Worm (Caenorhabditis elegans) whole organism, young adult: ENCODE data around the gene W07G4.7.

ENCODE experiments used
- D2030.7 ChIP-seq: fragments of 200-800 bp; sonication (Bioruptor generic); IDR thresholded peaks from 2 replicates; pipeline ENCODE4 v1.3.6; 2022; ENCODE audit warnings: missing genetic modification reagents, missing genetic modification characterization, missing compliant biosample characterization
- F10E7.11 ChIP-seq: sonication (generic microtip); optimal IDR thresholded peaks from 2 replicates; lab custom pipeline; 2017; ENCODE audit warnings: mild to moderate bottlenecking, missing genetic modification characterization, moderate library complexity, missing compliant biosample characterization
- F33H1.4 ChIP-seq: fragments of 200-800 bp; sonication (Bioruptor generic); IDR thresholded peaks from 2 replicates; pipeline ENCODE4 v1.3.6; 2022; ENCODE audit warnings: missing genetic modification reagents, missing genetic modification characterization, missing compliant biosample characterization
- F37B4.10 ChIP-seq: fragments of 200-800 bp; sonication (Bioruptor generic); IDR thresholded peaks from 2 replicates; pipeline ENCODE4 v1.3.6; 2022; ENCODE audit warnings: missing genetic modification characterization, missing compliant biosample characterization
- F52B5.7 ChIP-seq: sonication (generic microtip); optimal IDR thresholded peaks from 2 replicates; lab custom pipeline; 2016; ENCODE audit warnings: mild to moderate bottlenecking, missing genetic modification characterization, missing compliant biosample characterization
- F57A8.1 ChIP-seq: fragments of 200-800 bp; sonication (Bioruptor generic); optimal IDR thresholded peaks from 2 replicates; lab custom pipeline; 2018; ENCODE audit warnings: mild to moderate bottlenecking, missing genetic modification characterization, moderate library complexity, missing compliant biosample characterization
- K11D2.4 ChIP-seq: fragments of 200-800 bp; sonication (Bioruptor generic); IDR thresholded peaks from 2 replicates; pipeline ENCODE4 v1.3.6; 2022; ENCODE audit warnings: missing genetic modification reagents, missing genetic modification characterization, missing compliant biosample characterization
- Y53F4B.3 ChIP-seq: fragments of 200-800 bp; sonication (Bioruptor generic); IDR thresholded peaks from 2 replicates; pipeline ENCODE4 v1.3.6; 2022; ENCODE audit warnings: missing genetic modification reagents, missing genetic modification characterization, missing compliant biosample characterization
- Y56A3A.18 ChIP-seq: fragments of 200-800 bp; sonication (Bioruptor generic); IDR thresholded peaks from 2 replicates; pipeline ENCODE4 v1.3.6; 2022; ENCODE audit warnings: missing genetic modification reagents, missing genetic modification characterization, missing compliant biosample characterization
- Y67H2A.10 ChIP-seq: fragments of 200-800 bp; sonication (Bioruptor generic); conservative IDR thresholded peaks from 2 replicates; pipeline ENCODE4 v1.3.6; 2022; ENCODE audit warnings: missing genetic modification reagents, missing genetic modification characterization, missing compliant biosample characterization
- aptf-3 ChIP-seq: fragments of 200-800 bp; sonication (Bioruptor generic); IDR thresholded peaks from 2 replicates; pipeline ENCODE4 v1.3.6; 2022; ENCODE audit warnings: missing genetic modification characterization, missing compliant biosample characterization
- atf-7 ChIP-seq: sonication (generic microtip); optimal IDR thresholded peaks from 2 replicates; lab custom pipeline; 2017; ENCODE audit warnings: mild to moderate bottlenecking, missing genetic modification characterization, missing compliant biosample characterization
- attf-3 ChIP-seq: fragments of 200-800 bp; sonication (Bioruptor generic); conservative IDR thresholded peaks from 2 replicates; pipeline ENCODE4 v1.3.6; 2022; ENCODE audit warnings: missing genetic modification reagents, missing genetic modification characterization, missing compliant biosample characterization
- attf-6 ChIP-seq: fragments of 200-800 bp; sonication (Bioruptor generic); IDR thresholded peaks from 2 replicates; pipeline ENCODE4 v1.3.6; 2022; ENCODE audit warnings: missing genetic modification reagents, missing genetic modification characterization, missing compliant biosample characterization
- ceh-27 ChIP-seq: fragments of 200-800 bp; sonication (Bioruptor generic); optimal IDR thresholded peaks from 2 replicates; lab custom pipeline; 2018; ENCODE audit warnings: mild to moderate bottlenecking, missing genetic modification characterization, moderate library complexity, missing compliant biosample characterization
- ceh-58 ChIP-seq: fragments of 200-800 bp; sonication (Bioruptor generic); IDR thresholded peaks from 2 replicates; pipeline ENCODE4 v1.3.6; 2022; ENCODE audit warnings: missing genetic modification characterization, missing compliant biosample characterization
- dpl-1 ChIP-seq: fragments of 150-350 bp; optimal IDR thresholded peaks from 2 replicates; lab custom pipeline; 2014; ENCODE audit warnings: missing biosample characterization, missing genetic modification reagents, missing genetic modification characterization
- egrh-3 ChIP-seq: fragments of 200-800 bp; sonication (Bioruptor generic); IDR thresholded peaks from 2 replicates; pipeline ENCODE4 v1.3.6; 2022; ENCODE audit warnings: missing genetic modification reagents, missing genetic modification characterization, missing compliant biosample characterization
- ekl-4 ChIP-seq: fragments of 200-800 bp; sonication (Bioruptor generic); IDR thresholded peaks from 2 replicates; pipeline ENCODE4 v1.3.6; 2022; ENCODE audit warnings: missing genetic modification reagents, missing genetic modification characterization, missing compliant biosample characterization
- ets-4 ChIP-seq: fragments of 200-800 bp; sonication (Bioruptor generic); optimal IDR thresholded peaks from 2 replicates; lab custom pipeline; 2018; ENCODE audit warnings: mild to moderate bottlenecking, missing genetic modification characterization, missing compliant biosample characterization
- him-1 ChIP-seq: sonication (generic microtip); optimal IDR thresholded peaks from 2 replicates; lab custom pipeline; 2016; ENCODE audit warnings: missing genotype, missing genetic modification reagents, missing genetic modification characterization, missing compliant biosample characterization
- hlh-12 ChIP-seq: sonication (generic microtip); optimal IDR thresholded peaks from 2 replicates; lab custom pipeline; 2016; ENCODE audit warnings: missing genetic modification characterization, missing compliant biosample characterization
- hlh-26 ChIP-seq: fragments of 200-800 bp; sonication (Bioruptor generic); conservative IDR thresholded peaks from 2 replicates; pipeline ENCODE4 v1.3.6; 2022; ENCODE audit warnings: missing genetic modification reagents, missing genetic modification characterization, missing compliant biosample characterization
- let-526 ChIP-seq: fragments of 200-800 bp; sonication (Bioruptor generic); IDR thresholded peaks from 2 replicates; pipeline ENCODE4 v1.3.6; 2022; ENCODE audit warnings: missing genetic modification reagents, missing genetic modification characterization, missing compliant biosample characterization
- lin-26 ChIP-seq: fragments of 200-800 bp; sonication (Bioruptor generic); IDR thresholded peaks from 2 replicates; pipeline ENCODE4 v1.3.6; 2022; ENCODE audit warnings: missing genetic modification reagents, missing genetic modification characterization, missing compliant biosample characterization
- lin-35 ChIP-seq, 3 experiments: fragments of 150-350 bp in 2 of 3; sonication (generic microtip) in 1 of 3; optimal IDR thresholded peaks; 2 replicates each; lab custom pipeline; 2014 to 2018; ENCODE audit warnings: missing biosample characterization in 3 of 3, missing genetic modification characterization in 3 of 3, missing genetic modification reagents in 3 of 3
- lin-40 ChIP-seq: sonication (generic microtip); optimal IDR thresholded peaks from 2 replicates; lab custom pipeline; 2016; ENCODE audit warnings: missing genetic modification characterization, mild to moderate bottlenecking, missing compliant biosample characterization, missing genotype, missing genetic modification reagents
- lir-1 ChIP-seq: fragments of 200-800 bp; sonication (Bioruptor generic); conservative IDR thresholded peaks from 2 replicates; pipeline ENCODE4 v1.3.6; 2022; ENCODE audit warnings: missing genetic modification reagents, missing genetic modification characterization, missing compliant biosample characterization
- lsl-1 ChIP-seq: fragments of 200-800 bp; sonication (Bioruptor generic); optimal IDR thresholded peaks from 2 replicates; lab custom pipeline; 2018; ENCODE audit warnings: mild to moderate bottlenecking, missing genetic modification characterization, moderate library complexity, missing compliant biosample characterization
- madf-10 ChIP-seq: sonication (generic microtip); optimal IDR thresholded peaks from 2 replicates; lab custom pipeline; 2016; ENCODE audit warnings: mild to moderate bottlenecking, missing genetic modification characterization, missing compliant biosample characterization
- madf-3 ChIP-seq: fragments of 200-800 bp; sonication (Bioruptor generic); IDR thresholded peaks from 2 replicates; pipeline ENCODE4 v1.3.6; 2022; ENCODE audit warnings: missing genetic modification reagents, missing genetic modification characterization, missing compliant biosample characterization
- nfya-1 ChIP-seq: sonication (generic microtip); optimal IDR thresholded peaks from 2 replicates; lab custom pipeline; 2017; ENCODE audit warnings: antibody characterized with exemption, missing compliant biosample characterization, missing genetic modification characterization, borderline replicate concordance; ENCODE audit not compliant: insufficient read depth
- nfya-2 ChIP-seq: fragments of 200-800 bp; sonication (Bioruptor generic); IDR thresholded peaks from 2 replicates; pipeline ENCODE4 v1.3.6; 2022; ENCODE audit warnings: missing genetic modification reagents, missing genetic modification characterization, missing compliant biosample characterization
- nhr-80 ChIP-seq: sonication (generic microtip); optimal IDR thresholded peaks from 2 replicates; lab custom pipeline; 2016; ENCODE audit warnings: missing genetic modification characterization, missing compliant biosample characterization
- nhr-90 ChIP-seq: sonication (generic microtip); optimal IDR thresholded peaks from 2 replicates; lab custom pipeline; 2016; ENCODE audit warnings: missing genotype, mild to moderate bottlenecking, missing genetic modification characterization, missing compliant biosample characterization
- pha-4 ChIP-seq: fragments of 150-350 bp; sonication (generic microtip); optimal IDR thresholded peaks from 2 replicates; lab custom pipeline; 2014; ENCODE audit warnings: missing biosample characterization, missing genetic modification reagents, missing genetic modification characterization
- rec-8 ChIP-seq, 2 experiments: sonication (generic microtip); optimal IDR thresholded peaks; 2 replicates each; lab custom pipeline; 2016; ENCODE audit warnings: mild to moderate bottlenecking in 2 of 2, missing genetic modification characterization in 2 of 2, missing genetic modification reagents in 2 of 2, missing genotype in 2 of 2, missing biosample characterization in 1 of 2, missing compliant biosample characterization in 1 of 2, moderate library complexity in 1 of 2
- repo-1 ChIP-seq: sonication (generic microtip); optimal IDR thresholded peaks from 2 replicates; lab custom pipeline; 2017; ENCODE audit warnings: mild to moderate bottlenecking, missing genetic modification characterization, missing compliant biosample characterization
- rpc-1 ChIP-seq, 2 experiments: fragments of 150-350 bp in 1 of 2; sonication (generic microtip) in 1 of 2; optimal IDR thresholded peaks; 2 replicates each; lab custom pipeline; 2014 to 2018; ENCODE audit warnings: missing biosample characterization in 1 of 2, missing genetic modification characterization in 1 of 2, missing genetic modification reagents in 1 of 2, missing genotype in 1 of 2
- snpc-1.3 ChIP-seq: sonication (generic microtip); optimal IDR thresholded peaks from 2 replicates; lab custom pipeline; 2017; ENCODE audit warnings: missing genetic modification characterization, mild to moderate bottlenecking, missing compliant biosample characterization, antibody characterized with exemption, moderate library complexity, missing genotype, missing genetic modification reagents; ENCODE audit not compliant: insufficient read depth
- somi-1 ChIP-seq: fragments of 200-800 bp; sonication (Bioruptor generic); optimal IDR thresholded peaks from 2 replicates; lab custom pipeline; 2018; ENCODE audit warnings: mild to moderate bottlenecking, missing genetic modification characterization, missing compliant biosample characterization
- tbp1 ChIP-seq: fragments of 200-800 bp; sonication (Bioruptor generic); optimal IDR thresholded peaks from 2 replicates; lab custom pipeline; 2018; ENCODE audit warnings: mild to moderate bottlenecking, missing genetic modification characterization, missing compliant biosample characterization
- tbx-9 ChIP-seq: sonication (generic microtip); optimal IDR thresholded peaks from 2 replicates; lab custom pipeline; 2016; ENCODE audit warnings: borderline replicate concordance, missing genetic modification characterization, inconsistent platforms, missing compliant biosample characterization
- tlf-1 ChIP-seq: fragments of 200-800 bp; sonication (Bioruptor generic); optimal IDR thresholded peaks from 2 replicates; lab custom pipeline; 2018; ENCODE audit warnings: mild to moderate bottlenecking, missing genetic modification characterization, missing compliant biosample characterization
- unc-130 ChIP-seq: sonication (generic microtip); optimal IDR thresholded peaks from 2 replicates; lab custom pipeline; 2016; ENCODE audit warnings: missing genetic modification reagents, missing genetic modification characterization, missing compliant biosample characterization
- zfh-2 ChIP-seq: fragments of 200-800 bp; sonication (Bioruptor generic); conservative IDR thresholded peaks from 2 replicates; pipeline ENCODE4 v1.3.6; 2022; ENCODE audit warnings: missing genetic modification reagents, missing genetic modification characterization, missing compliant biosample characterization
- zim-3 ChIP-seq: sonication (generic microtip); optimal IDR thresholded peaks from 2 replicates; lab custom pipeline; 2017; ENCODE audit warnings: mild to moderate bottlenecking, missing genetic modification characterization, moderate library complexity, missing compliant biosample characterization

The W07G4.7 gene

ce11 chrV:13004374-13004773 lies 30.1 kb downstream of the W07G4.7 start:
- no peak for TF ChIP-seq attf-3 (GFP tag; lab: Robert Waterston, UW)
- no peak for TF ChIP-seq madf-10 (tag; lab: Kevin White, UChicago)
- TF ChIP-seq tbx-9: no peak
- no peak for TF ChIP-seq F33H1.4 (GFP tag; lab: Robert Waterston, UW)
- peak; percentile 69 for TF ChIP-seq egrh-3
- no peak for TF ChIP-seq Y56A3A.18 (GFP tag; lab: Robert Waterston, UW)
- TF ChIP-seq F52B5.7: no peak
- TF ChIP-seq D2030.7 (GFP tag; lab: Robert Waterston, UW): peak; percentile 24; the same call in 1 of the 2 replicates
- TF ChIP-seq tbp1 (GFP tag; lab: Kevin White, UChicago): no peak
- TF ChIP-seq lin-26 (GFP tag; lab: Robert Waterston, UW): 0 out of 2 replicates have a peak, but pooled peaks have one; percentile 34
- TF ChIP-seq aptf-3: no peak
- TF ChIP-seq K11D2.4 (GFP tag; lab: Robert Waterston, UW): 0 out of 2 replicates have a peak, but pooled peaks have one; percentile 11
- peak; percentile 88 for TF ChIP-seq zfh-2 (GFP tag; lab: Robert Waterston, UW)
- TF ChIP-seq F37B4.10: 0 out of 2 replicates have a peak, but pooled peaks have one; percentile 25
- TF ChIP-seq nfya-2 (GFP tag; lab: Robert Waterston, UW): no peak

DNA sequence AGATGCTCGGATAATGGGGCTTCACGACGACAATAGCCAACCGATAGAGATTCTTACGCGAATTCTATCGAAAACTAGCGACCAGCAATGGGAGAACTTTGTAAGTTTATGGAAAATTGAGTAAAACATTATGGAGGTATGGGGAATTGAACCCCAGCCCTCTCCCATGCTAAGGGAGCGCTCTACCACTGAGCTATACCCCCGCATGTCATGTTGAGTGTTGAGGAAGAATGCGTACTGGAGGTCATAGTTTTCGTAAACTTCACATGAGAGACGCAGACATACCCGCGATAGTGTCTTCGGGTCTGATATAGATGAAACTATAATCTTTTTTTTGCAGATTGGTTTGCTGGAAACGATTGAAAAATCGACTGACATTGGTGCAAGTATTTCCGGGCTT lies 31.1 kb downstream of the W07G4.7 start:
- TF ChIP-seq rec-8 (tag; optimal IDR thresholded peaks at IDR 0.05; lab: Kevin White, UChicago): peak; percentile 74 to 86
- TF ChIP-seq atf-7 (tag; lab: Kevin White, UChicago): peak; percentile 69
- TF ChIP-seq F57A8.1 (GFP tag; lab: Kevin White, UChicago): peak; percentile 38
- no peak for TF ChIP-seq ets-4
- TF ChIP-seq ceh-27 (GFP tag; lab: Kevin White, UChicago): peak; percentile 37
- TF ChIP-seq tlf-1 (GFP tag; lab: Kevin White, UChicago): no peak
- peak; percentile 58; the same call in 1 of the 2 replicates for TF ChIP-seq ekl-4 (GFP tag; lab: Robert Waterston, UW)
- peak; percentile 86 for TF ChIP-seq repo-1
- TF ChIP-seq Y67H2A.10 (GFP tag; lab: Robert Waterston, UW): no peak
- peak; percentile 76 for TF ChIP-seq nhr-90 (tag; lab: Kevin White, UChicago)
- TF ChIP-seq snpc-1.3 (tag; lab: Kevin White, UChicago): peak; percentile 85
- TF ChIP-seq rpc-1 (optimal IDR thresholded peaks at IDR 0.05; lab: Kevin White, UChicago): peak; percentile 90
- TF ChIP-seq rpc-1 (tag; optimal IDR thresholded peaks at IDR 0.05; lab: Kevin White, UChicago): peak; percentile 77
- TF ChIP-seq lir-1 (GFP tag; lab: Robert Waterston, UW): 0 out of 2 replicates have a peak, but pooled peaks have one; percentile 42
- 0 out of 2 replicates have a peak, but pooled peaks have one; percentile 44 for TF ChIP-seq let-526
- peak in 1 of 3 experiments; percentile 56 for TF ChIP-seq lin-35 (GFP tag; optimal IDR thresholded peaks at IDR 0.05; lab: Kevin White, UChicago)
- TF ChIP-seq somi-1 (GFP tag; lab: Kevin White, UChicago): peak; percentile 46
- TF ChIP-seq attf-6 (GFP tag; lab: Robert Waterston, UW): no peak
- peak; percentile 39 for TF ChIP-seq him-1 (tag; lab: Kevin White, UChicago)
- peak; percentile 87 for TF ChIP-seq zim-3 (tag; lab: Kevin White, UChicago)
- no peak for TF ChIP-seq Y53F4B.3
- TF ChIP-seq lsl-1 (GFP tag; lab: Kevin White, UChicago): peak; percentile 38
- TF ChIP-seq nfya-2 (GFP tag; lab: Robert Waterston, UW): no peak
- no peak for TF ChIP-seq hlh-26 (GFP tag; lab: Robert Waterston, UW)
- TF ChIP-seq nhr-80: peak; percentile 43
- no peak for TF ChIP-seq F10E7.11 (tag; lab: Kevin White, UChicago)
- TF ChIP-seq madf-3 (GFP tag; lab: Robert Waterston, UW): no peak
- TF ChIP-seq unc-130: peak; percentile 27
- TF ChIP-seq lin-26 (GFP tag; lab: Robert Waterston, UW): peak; percentile 87
- peak; percentile 76 for TF ChIP-seq lin-40 (tag; lab: Kevin White, UChicago)
- TF ChIP-seq nfya-1: no peak
- no peak for TF ChIP-seq pha-4 (tag; lab: Kevin White, UChicago)
- TF ChIP-seq dpl-1 (GFP tag; lab: Kevin White, UChicago): no peak
- TF ChIP-seq hlh-12 (tag; lab: Kevin White, UChicago): peak; percentile 2
- TF ChIP-seq ceh-58 (GFP tag; lab: Robert Waterston, UW): no peak
